Worm (Caenorhabditis elegans) whole organism, young adult: ENCODE measurements around the gene ptl-1.

Experiments
- B0019.2 ChIP-seq: fragments of 200-800 bp; sonication (Bioruptor generic); conservative IDR thresholded peaks from 2 replicates; pipeline ENCODE4 v1.3.6; 2022; ENCODE audit warnings: missing genetic modification reagents, missing genetic modification characterization, missing compliant biosample characterization
- C06A6.2 ChIP-seq: fragments of 200-800 bp; sonication (Bioruptor generic); conservative IDR thresholded peaks from 2 replicates; pipeline ENCODE4 v1.3.6; 2022; ENCODE audit warnings: missing genetic modification characterization, missing compliant biosample characterization
- C17E4.6 ChIP-seq: fragments of 200-800 bp; sonication (Bioruptor generic); IDR thresholded peaks from 2 replicates; pipeline ENCODE4 v1.3.6; 2022; ENCODE audit warnings: missing genetic modification reagents, missing genetic modification characterization, missing compliant biosample characterization
- F55B11.4 ChIP-seq: sonication (generic microtip); optimal IDR thresholded peaks from 2 replicates; lab custom pipeline; 2016; ENCODE audit warnings: missing compliant biosample characterization, missing genetic modification characterization, borderline replicate concordance; ENCODE audit not compliant: insufficient read depth
- Y67H2A.10 ChIP-seq: fragments of 200-800 bp; sonication (Bioruptor generic); conservative IDR thresholded peaks from 2 replicates; pipeline ENCODE4 v1.3.6; 2022; ENCODE audit warnings: missing genetic modification reagents, missing genetic modification characterization, missing compliant biosample characterization
- akir-1 ChIP-seq: fragments of 200-800 bp; sonication (Bioruptor generic); optimal IDR thresholded peaks from 2 replicates; lab custom pipeline; 2018; ENCODE audit warnings: mild to moderate bottlenecking, missing genetic modification characterization, moderate library complexity, missing compliant biosample characterization
- aptf-3 ChIP-seq: fragments of 200-800 bp; sonication (Bioruptor generic); IDR thresholded peaks from 2 replicates; pipeline ENCODE4 v1.3.6; 2022; ENCODE audit warnings: missing genetic modification characterization, missing compliant biosample characterization
- atf-7 ChIP-seq: sonication (generic microtip); optimal IDR thresholded peaks from 2 replicates; lab custom pipeline; 2017; ENCODE audit warnings: mild to moderate bottlenecking, missing genetic modification characterization, missing compliant biosample characterization
- athp-1 ChIP-seq: sonication (generic microtip); optimal IDR thresholded peaks from 2 replicates; lab custom pipeline; 2017; ENCODE audit warnings: mild to moderate bottlenecking, missing genetic modification characterization, missing compliant biosample characterization
- bed-1 ChIP-seq: fragments of 200-800 bp; sonication (Bioruptor generic); IDR thresholded peaks from 2 replicates; pipeline ENCODE4 v1.3.6; 2022; ENCODE audit warnings: missing genetic modification reagents, missing genetic modification characterization, missing compliant biosample characterization
- cebp-2 ChIP-seq: fragments of 200-800 bp; sonication (Bioruptor generic); IDR thresholded peaks from 2 replicates; pipeline ENCODE4 v1.3.6; 2022; ENCODE audit warnings: missing genetic modification characterization, missing compliant biosample characterization
- ceh-27 ChIP-seq: fragments of 200-800 bp; sonication (Bioruptor generic); optimal IDR thresholded peaks from 2 replicates; lab custom pipeline; 2018; ENCODE audit warnings: mild to moderate bottlenecking, missing genetic modification characterization, moderate library complexity, missing compliant biosample characterization
- ceh-40 ChIP-seq: fragments of 200-800 bp; sonication (Bioruptor generic); IDR thresholded peaks from 2 replicates; pipeline ENCODE4 v1.3.6; 2022; ENCODE audit warnings: missing genetic modification characterization, missing compliant biosample characterization
- ceh-58 ChIP-seq: fragments of 200-800 bp; sonication (Bioruptor generic); IDR thresholded peaks from 2 replicates; pipeline ENCODE4 v1.3.6; 2022; ENCODE audit warnings: missing genetic modification characterization, missing compliant biosample characterization
- chd-7 ChIP-seq: sonication (generic microtip); optimal IDR thresholded peaks from 2 replicates; lab custom pipeline; 2016; ENCODE audit warnings: mild to moderate bottlenecking, missing genetic modification characterization, moderate library complexity, missing compliant biosample characterization
- dox-1 ChIP-seq: fragments of 200-800 bp; sonication (Bioruptor generic); IDR thresholded peaks from 2 replicates; pipeline ENCODE4 v1.3.6; 2022; ENCODE audit warnings: missing genetic modification reagents, missing genetic modification characterization, missing compliant biosample characterization
- dpff-1 ChIP-seq: sonication (generic microtip); optimal IDR thresholded peaks from 2 replicates; lab custom pipeline; 2017; ENCODE audit warnings: mild to moderate bottlenecking, missing genetic modification characterization, missing compliant biosample characterization
- egrh-3 ChIP-seq: fragments of 200-800 bp; sonication (Bioruptor generic); IDR thresholded peaks from 2 replicates; pipeline ENCODE4 v1.3.6; 2022; ENCODE audit warnings: missing genetic modification reagents, missing genetic modification characterization, missing compliant biosample characterization
- ekl-4 ChIP-seq: fragments of 200-800 bp; sonication (Bioruptor generic); IDR thresholded peaks from 2 replicates; pipeline ENCODE4 v1.3.6; 2022; ENCODE audit warnings: missing genetic modification reagents, missing genetic modification characterization, missing compliant biosample characterization
- hlh-12 ChIP-seq: sonication (generic microtip); optimal IDR thresholded peaks from 2 replicates; lab custom pipeline; 2016; ENCODE audit warnings: missing genetic modification characterization, missing compliant biosample characterization
- hrde-1 ChIP-seq: sonication (generic microtip); optimal IDR thresholded peaks from 2 replicates; lab custom pipeline; 2016; ENCODE audit warnings: missing genetic modification characterization, mild to moderate bottlenecking, missing compliant biosample characterization, moderate library complexity, missing genotype, missing genetic modification reagents, borderline replicate concordance
- lag-1 ChIP-seq: fragments of 200-800 bp; sonication (Bioruptor generic); IDR thresholded peaks from 2 replicates; pipeline ENCODE4 v1.3.6; 2022; ENCODE audit warnings: missing genetic modification reagents, missing genetic modification characterization, missing compliant biosample characterization
- lin-26 ChIP-seq: fragments of 200-800 bp; sonication (Bioruptor generic); IDR thresholded peaks from 2 replicates; pipeline ENCODE4 v1.3.6; 2022; ENCODE audit warnings: missing genetic modification reagents, missing genetic modification characterization, missing compliant biosample characterization
- lin-35 ChIP-seq, 3 experiments: fragments of 150-350 bp in 2 of 3; sonication (generic microtip) in 1 of 3; optimal IDR thresholded peaks; 2 replicates each; lab custom pipeline; 2014 to 2018; ENCODE audit warnings: missing biosample characterization in 3 of 3, missing genetic modification characterization in 3 of 3, missing genetic modification reagents in 3 of 3
- lin-54 ChIP-seq: fragments of 200-800 bp; sonication (Bioruptor generic); optimal IDR thresholded peaks from 2 replicates; lab custom pipeline; 2018; ENCODE audit warnings: mild to moderate bottlenecking, missing genetic modification characterization, missing compliant biosample characterization
- madf-6 ChIP-seq: fragments of 200-800 bp; sonication (Bioruptor generic); IDR thresholded peaks from 2 replicates; pipeline ENCODE4 v1.3.6; 2022; ENCODE audit warnings: missing genetic modification reagents, missing genetic modification characterization, missing compliant biosample characterization
- mxl-1 ChIP-seq: sonication (generic microtip); optimal IDR thresholded peaks from 2 replicates; lab custom pipeline; 2016; ENCODE audit warnings: missing genetic modification characterization, missing compliant biosample characterization
- nfya-2 ChIP-seq: fragments of 200-800 bp; sonication (Bioruptor generic); IDR thresholded peaks from 2 replicates; pipeline ENCODE4 v1.3.6; 2022; ENCODE audit warnings: missing genetic modification reagents, missing genetic modification characterization, missing compliant biosample characterization
- nhr-120 ChIP-seq: fragments of 200-800 bp; sonication (Bioruptor generic); IDR thresholded peaks from 2 replicates; pipeline ENCODE4 v1.3.6; 2022; ENCODE audit warnings: missing genetic modification characterization, missing compliant biosample characterization
- nhr-27 ChIP-seq: fragments of 200-800 bp; sonication (Bioruptor generic); optimal IDR thresholded peaks from 2 replicates; lab custom pipeline; 2018; ENCODE audit warnings: mild to moderate bottlenecking, missing genetic modification characterization, moderate library complexity, missing compliant biosample characterization
- nhr-80 ChIP-seq: sonication (generic microtip); optimal IDR thresholded peaks from 2 replicates; lab custom pipeline; 2016; ENCODE audit warnings: missing genetic modification characterization, missing compliant biosample characterization
- rpc-1 ChIP-seq, 2 experiments: fragments of 150-350 bp in 1 of 2; sonication (generic microtip) in 1 of 2; optimal IDR thresholded peaks; 2 replicates each; lab custom pipeline; 2014 to 2018; ENCODE audit warnings: missing biosample characterization in 1 of 2, missing genetic modification characterization in 1 of 2, missing genetic modification reagents in 1 of 2, missing genotype in 1 of 2
- sdz-38 ChIP-seq: sonication (generic microtip); optimal IDR thresholded peaks from 2 replicates; lab custom pipeline; 2016; ENCODE audit warnings: missing genotype, missing genetic modification characterization, missing compliant biosample characterization
- tlf-1 ChIP-seq: fragments of 200-800 bp; sonication (Bioruptor generic); optimal IDR thresholded peaks from 2 replicates; lab custom pipeline; 2018; ENCODE audit warnings: mild to moderate bottlenecking, missing genetic modification characterization, missing compliant biosample characterization
- unc-130 ChIP-seq: sonication (generic microtip); optimal IDR thresholded peaks from 2 replicates; lab custom pipeline; 2016; ENCODE audit warnings: missing genetic modification reagents, missing genetic modification characterization, missing compliant biosample characterization
- xnd-1 ChIP-seq: sonication (generic microtip); optimal IDR thresholded peaks from 2 replicates; lab custom pipeline; 2016; ENCODE audit warnings: missing genotype, missing genetic modification reagents, missing genetic modification characterization, missing compliant biosample characterization
- zfh-2 ChIP-seq: fragments of 200-800 bp; sonication (Bioruptor generic); conservative IDR thresholded peaks from 2 replicates; pipeline ENCODE4 v1.3.6; 2022; ENCODE audit warnings: missing genetic modification reagents, missing genetic modification characterization, missing compliant biosample characterization
- ztf-18 ChIP-seq: sonication (generic microtip); optimal IDR thresholded peaks from 2 replicates; lab custom pipeline; 2016; ENCODE audit warnings: missing genotype, mild to moderate bottlenecking, missing genetic modification characterization, missing compliant biosample characterization
- ztf-22 ChIP-seq: fragments of 200-800 bp; sonication (Bioruptor generic); optimal IDR thresholded peaks from 2 replicates; lab custom pipeline; 2018; ENCODE audit warnings: mild to moderate bottlenecking, missing genetic modification characterization, moderate library complexity, missing compliant biosample characterization
- ztf-3 ChIP-seq: fragments of 200-800 bp; sonication (Bioruptor generic); optimal IDR thresholded peaks from 2 replicates; lab custom pipeline; 2018; ENCODE audit warnings: mild to moderate bottlenecking, missing genetic modification characterization, missing compliant biosample characterization

ptl-1 gene

ce11 chrIII:794984-795596 lies 30.1 kb downstream of the ptl-1 start, which contains the start of gene trpp-11 (continued):
- TF ChIP-seq unc-130 (GFP tag; lab: Kevin White, UChicago) (no peak), nhr-80 (no peak), ceh-40 (GFP tag; lab: Robert Waterston, UW) (no peak), ekl-4 (GFP tag; lab: Robert Waterston, UW) (peak; percentile 50; the same call in 1 of the 2 replicates), dox-1 (GFP tag; lab: Robert Waterston, UW) (peak; percentile 21; the same call in 1 of the 2 replicates), F55B11.4 (tag; lab: Kevin White, UChicago) (no peak), sdz-38 (tag; lab: Kevin White, UChicago) (no peak), cebp-2 (GFP tag; lab: Robert Waterston, UW) (no peak), nhr-27 (tag; lab: Kevin White, UChicago) (no peak), lin-26 (GFP tag; lab: Robert Waterston, UW) (peak; percentile 56), aptf-3 (no peak), rpc-1 (optimal IDR thresholded peaks at IDR 0.05; lab: Kevin White, UChicago) (no peak), rpc-1 (tag; optimal IDR thresholded peaks at IDR 0.05; lab: Kevin White, UChicago) (no peak), xnd-1 (tag; lab: Kevin White, UChicago) (no peak), C17E4.6 (GFP tag; lab: Robert Waterston, UW) (no peak), hlh-12 (tag; lab: Kevin White, UChicago) (no peak), akir-1 (GFP tag; lab: Kevin White, UChicago) (no peak), ztf-22 (GFP tag; lab: Kevin White, UChicago) (no peak), bed-1 (GFP tag; lab: Robert Waterston, UW) (no peak), hrde-1 (peak; percentile 51), athp-1 (tag; lab: Kevin White, UChicago) (peak; percentile 4), lin-35 (GFP tag; optimal IDR thresholded peaks at IDR 0.05; lab: Kevin White, UChicago) (no peak), chd-7 (no peak), ztf-3 (GFP tag; lab: Kevin White, UChicago) (no peak), Y67H2A.10 (GFP tag; lab: Robert Waterston, UW) (no peak), madf-6 (peak; percentile 56), egrh-3 (GFP tag; lab: Robert Waterston, UW) (no peak), nfya-2 (GFP tag; lab: Robert Waterston, UW) (no peak), ztf-18 (tag; lab: Kevin White, UChicago) (no peak)
- TF ChIP-seq, all 124 proteins: peak for 24

ce11 chrIII:797507-797906 lies 32.5 kb downstream of the ptl-1 start:
- no peak for TF ChIP-seq nhr-120 (GFP tag; lab: Robert Waterston, UW)
- no peak for TF ChIP-seq atf-7 (tag; lab: Kevin White, UChicago)
- no peak for TF ChIP-seq dpff-1
- no peak for TF ChIP-seq lag-1 (GFP tag; lab: Robert Waterston, UW)
- no peak for TF ChIP-seq akir-1 (GFP tag; lab: Kevin White, UChicago)
- TF ChIP-seq ztf-3 (GFP tag; lab: Kevin White, UChicago) = no peak

DNA sequence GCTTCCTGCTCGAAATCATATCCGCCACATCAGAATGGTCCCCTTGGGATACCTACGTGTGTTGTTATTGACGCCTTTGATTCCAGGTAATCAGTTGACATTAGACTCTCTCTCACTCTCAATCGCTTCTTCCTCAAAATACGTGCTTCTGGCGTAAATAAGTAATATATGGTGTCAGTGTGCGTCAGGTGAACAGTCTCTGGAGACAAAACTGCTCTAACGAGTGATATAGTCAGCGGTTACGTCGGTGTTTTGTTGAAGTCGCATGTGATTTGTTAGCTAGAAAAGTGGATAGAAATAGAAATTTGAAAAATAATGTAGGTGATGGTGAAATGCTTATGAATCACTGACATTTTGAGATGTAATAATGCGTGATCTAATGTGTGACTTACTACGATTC lies 37.1 kb downstream of the ptl-1 start:
- TF ChIP-seq athp-1 (tag; lab: Kevin White, UChicago) (no peak), C06A6.2 (GFP tag; lab: Robert Waterston, UW) (no peak), ceh-27 (GFP tag; lab: Kevin White, UChicago) (no peak), ceh-58 (GFP tag; lab: Robert Waterston, UW) (no peak), B0019.2 (no peak), lin-54 (GFP tag; lab: Kevin White, UChicago) (no peak), Y67H2A.10 (GFP tag; lab: Robert Waterston, UW) (no peak), tlf-1 (GFP tag; lab: Kevin White, UChicago) (no peak), zfh-2 (GFP tag; lab: Robert Waterston, UW) (no peak), mxl-1 (tag; lab: Kevin White, UChicago) (no peak)
